Worm (Caenorhabditis elegans) whole organism, L3 larva: ENCODE results near the gene msp-81.

Source experiments
- ceh-28 ChIP-seq: fragments of 150-350 bp; optimal IDR thresholded peaks from 2 replicates; lab custom pipeline; 2014; ENCODE audit warnings: missing biosample characterization, missing genetic modification reagents, missing genetic modification characterization
- daf-12 ChIP-seq: fragments of 150-350 bp; optimal IDR thresholded peaks from 2 replicates; lab custom pipeline; 2014; ENCODE audit warnings: missing biosample characterization, missing genetic modification reagents, missing genetic modification characterization
- egl-5 ChIP-seq: fragments of 150-350 bp; optimal IDR thresholded peaks from 2 replicates; lab custom pipeline; 2017; ENCODE audit warnings: missing biosample characterization, missing genetic modification reagents, missing genetic modification characterization, inconsistent platforms
- elt-2 ChIP-seq: sonication (generic microtip); optimal IDR thresholded peaks from 2 replicates; lab custom pipeline; 2016; ENCODE audit warnings: missing genetic modification reagents, mild to moderate bottlenecking, missing genetic modification characterization, missing compliant biosample characterization
- fkh-10 ChIP-seq: sonication (generic microtip); optimal IDR thresholded peaks from 2 replicates; lab custom pipeline; 2017; ENCODE audit warnings: missing biosample characterization, missing genetic modification reagents, missing genetic modification characterization
- fos-1 ChIP-seq: fragments of 150-350 bp; optimal IDR thresholded peaks from 2 replicates; lab custom pipeline; 2014; ENCODE audit warnings: missing biosample characterization, missing genetic modification characterization
- hmg-11 ChIP-seq: sonication (generic microtip); optimal IDR thresholded peaks from 2 replicates; lab custom pipeline; 2016; ENCODE audit warnings: missing genetic modification characterization, missing compliant biosample characterization
- jun-1 ChIP-seq: fragments of 150-350 bp; optimal IDR thresholded peaks from 2 replicates; lab custom pipeline; 2014; ENCODE audit warnings: missing biosample characterization, missing genetic modification reagents, missing genetic modification characterization
- lsy-12 ChIP-seq: sonication (generic microtip); optimal IDR thresholded peaks from 2 replicates; lab custom pipeline; 2016; ENCODE audit warnings: mild to moderate bottlenecking, missing genetic modification characterization, missing compliant biosample characterization
- mdl-1 ChIP-seq: fragments of 150-350 bp; optimal IDR thresholded peaks from 2 replicates; lab custom pipeline; 2014; ENCODE audit warnings: missing biosample characterization, missing genetic modification characterization
- nhr-11 ChIP-seq: fragments of 150-350 bp; optimal IDR thresholded peaks from 2 replicates; lab custom pipeline; 2014; ENCODE audit warnings: missing biosample characterization, missing genetic modification characterization
- nhr-28 ChIP-seq: fragments of 150-350 bp; optimal IDR thresholded peaks from 2 replicates; lab custom pipeline; 2014; ENCODE audit warnings: missing biosample characterization, missing genetic modification characterization
- skn-1 ChIP-seq: fragments of 150-350 bp; optimal IDR thresholded peaks from 2 replicates; lab custom pipeline; 2014; ENCODE audit warnings: missing biosample characterization, missing genetic modification characterization
- ztf-4 ChIP-seq: fragments of 150-350 bp; optimal IDR thresholded peaks from 2 replicates; lab custom pipeline; 2014; ENCODE audit warnings: missing biosample characterization, missing genetic modification characterization

msp-81 gene

DNA sequence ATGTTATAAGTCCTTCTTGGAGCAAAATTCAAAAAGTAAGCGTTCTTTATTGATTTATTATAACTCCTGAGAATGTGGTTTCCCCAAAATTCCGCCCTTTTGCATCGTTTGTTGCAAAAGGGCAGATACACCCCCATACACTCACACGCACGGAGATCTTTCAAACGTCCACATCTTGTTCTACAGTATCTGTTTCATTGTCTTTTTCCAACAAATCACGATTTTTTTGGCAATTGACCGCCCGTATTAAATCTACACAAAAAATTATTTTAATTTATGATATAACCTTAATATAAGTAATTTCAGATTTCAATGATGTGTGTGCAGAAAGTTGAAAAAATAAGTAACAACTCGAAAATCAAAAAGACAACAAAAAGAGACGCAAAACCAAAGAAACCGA is 46.7 kb downstream of the msp-81 start, which contains the start of gene T13F2.4:
TSS of gene T13F2.4 (plus strand) at position 301 of the 400 bp plus-strand sequence.
- TF ChIP-seq elt-2 (no peak), daf-12 (tag; lab: Kevin White, UChicago) (no peak), ztf-4 (tag; lab: Kevin White, UChicago) (no peak), fkh-10 (no peak), jun-1 (tag; lab: Kevin White, UChicago) (no peak), lsy-12 (no peak), mdl-1 (no peak), hmg-11 (tag; lab: Kevin White, UChicago) (no peak), fos-1 (no peak), ceh-28 (tag; lab: Kevin White, UChicago) (no peak), skn-1 (no peak), egl-5 (no peak), nhr-28 (tag; lab: Kevin White, UChicago) (no peak), nhr-11 (tag; lab: Kevin White, UChicago) (no peak)
